Worm (Caenorhabditis elegans): ENCODE results near the gene str-15.

str-15 gene

ce11 chrV:16488172-16488571 lies 29.6 kb upstream of the str-15 start, which contains the start of gene sqst-4:
Gene sqst-4 (plus strand): TSS chrV:16488472.
- TF ChIP-seq ets-7 (tag; optimal IDR thresholded peaks at IDR 0.05) (no peak), hmbx-1 (tag; optimal IDR thresholded peaks at IDR 0.05) (no peak), hnd-1 (tag; optimal IDR thresholded peaks at IDR 0.05) (no peak), tbx-11 (GFP tag; IDR thresholded peaks at IDR 0.05) (no peak), pes-1 (GFP tag; IDR thresholded peaks at IDR 0.05) (no peak), B0310.2 (tag; optimal IDR thresholded peaks at IDR 0.05) (no peak), sea-1 (GFP tag; conservative IDR thresholded peaks at IDR 0.05) (no peak), ceh-13 (GFP tag; optimal IDR thresholded peaks at IDR 0.05) (no peak), ama-1 (optimal IDR thresholded peaks at IDR 0.05) (no peak), aly-1 (tag; optimal IDR thresholded peaks at IDR 0.05) (no peak), tra-4 (tag; optimal IDR thresholded peaks at IDR 0.05) (no peak)

DNA sequence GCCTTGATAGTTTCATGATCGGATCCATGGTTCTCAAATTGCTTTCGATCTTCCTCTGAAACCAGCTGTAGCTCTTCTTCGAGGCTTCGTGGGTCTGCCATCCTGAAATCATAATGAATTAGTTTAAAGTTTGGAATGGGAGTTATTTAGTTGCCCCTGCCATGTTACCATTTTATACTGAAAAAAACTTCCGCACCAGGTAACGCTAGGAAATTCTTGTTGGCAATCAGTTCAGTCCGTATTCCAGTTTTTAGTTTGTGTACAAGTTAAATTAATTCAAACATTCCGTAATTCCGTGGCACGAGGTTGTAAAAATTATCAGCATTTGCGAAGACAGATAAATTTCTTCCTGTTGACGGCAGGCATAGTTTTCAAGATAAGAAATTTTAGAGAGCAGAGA lies 28.9 kb upstream of the str-15 start, which contains the start of gene Y32B12A.5:
Gene Y32B12A.5 (minus strand): TSS at position 101 of the 400 bp plus-strand sequence.
- TF ChIP-seq pes-1 (GFP tag; IDR thresholded peaks at IDR 0.05) (no peak), tbx-11 (GFP tag; IDR thresholded peaks at IDR 0.05) (no peak), hmbx-1 (tag; optimal IDR thresholded peaks at IDR 0.05) (no peak), tra-4 (tag; optimal IDR thresholded peaks at IDR 0.05) (no peak), F13C5.2 (tag; optimal IDR thresholded peaks at IDR 0.05) (no peak), B0310.2 (tag; optimal IDR thresholded peaks at IDR 0.05) (no peak), hnd-1 (tag; optimal IDR thresholded peaks at IDR 0.05) (no peak), ceh-13 (GFP tag; optimal IDR thresholded peaks at IDR 0.05) (no peak), aly-1 (tag; optimal IDR thresholded peaks at IDR 0.05) (no peak), ceh-36 (tag; optimal IDR thresholded peaks at IDR 0.05) (no peak), sea-1 (GFP tag; conservative IDR thresholded peaks at IDR 0.05) (no peak), flt-1 (GFP tag; IDR thresholded peaks at IDR 0.05) (no peak)

DNA sequence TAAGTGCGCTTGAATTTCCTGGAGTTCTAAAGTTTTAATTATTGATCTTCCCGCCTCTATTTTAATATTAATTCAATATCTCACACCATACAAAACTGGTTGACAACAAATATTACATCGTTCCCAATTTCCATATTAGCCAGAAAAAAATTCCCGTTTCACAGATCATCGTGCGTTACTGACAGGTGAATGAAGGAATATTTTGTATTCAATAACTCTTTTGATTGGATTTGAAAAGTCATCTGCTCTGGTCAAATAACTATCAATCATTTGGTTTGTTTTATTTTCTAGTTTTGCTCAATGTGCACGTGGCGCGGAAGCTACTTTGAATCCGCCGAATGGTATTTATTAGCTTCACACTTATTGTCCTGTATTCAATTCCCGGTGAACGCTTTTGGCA lies 25.1 kb upstream of the str-15 start, which contains the start of gene srh-139:
Gene srh-139 (plus strand): TSS at position 301 of the 400 bp plus-strand sequence.
- TF ChIP-seq ceh-36 (tag; optimal IDR thresholded peaks at IDR 0.05) (no peak), hmbx-1 (tag; optimal IDR thresholded peaks at IDR 0.05) (no peak), flt-1 (GFP tag; IDR thresholded peaks at IDR 0.05) (no peak), tbx-37 (GFP tag; conservative IDR thresholded peaks at IDR 0.05) (no peak), B0310.2 (tag; optimal IDR thresholded peaks at IDR 0.05) (no peak), ama-1 (optimal IDR thresholded peaks at IDR 0.05) (no peak)

- TF ChIP-seq ets-7 (tag; optimal IDR thresholded peaks at IDR 0.05) = no peak
- no peak for TF ChIP-seq sea-1 (GFP tag; conservative IDR thresholded peaks at IDR 0.05)
- TF ChIP-seq ceh-13 (GFP tag; optimal IDR thresholded peaks at IDR 0.05) = no peak
- no peak for TF ChIP-seq flt-1 (GFP tag; IDR thresholded peaks at IDR 0.05)
- no peak for TF ChIP-seq B0310.2 (tag; optimal IDR thresholded peaks at IDR 0.05)
- no peak for TF ChIP-seq F13C5.2 (tag; optimal IDR thresholded peaks at IDR 0.05)
- no peak for TF ChIP-seq hmg-4 (GFP tag; optimal IDR thresholded peaks at IDR 0.05)
- TF ChIP-seq ceh-36 (tag; optimal IDR thresholded peaks at IDR 0.05) = no peak
- no peak for TF ChIP-seq tbx-37 (GFP tag; conservative IDR thresholded peaks at IDR 0.05)
- no peak for TF ChIP-seq hmbx-1 (tag; optimal IDR thresholded peaks at IDR 0.05)
- TF ChIP-seq ama-1 (optimal IDR thresholded peaks at IDR 0.05) = no peak
- no peak for TF ChIP-seq aly-1 (tag; optimal IDR thresholded peaks at IDR 0.05)
- no peak for TF ChIP-seq tra-4 (tag; optimal IDR thresholded peaks at IDR 0.05)
- TF ChIP-seq scrt-1 (GFP tag; IDR thresholded peaks at IDR 0.05) = no peak
- TF ChIP-seq tbx-11 (GFP tag; IDR thresholded peaks at IDR 0.05) = no peak
- TF ChIP-seq pes-1 (GFP tag; IDR thresholded peaks at IDR 0.05) = no peak
- no peak for TF ChIP-seq hnd-1 (tag; optimal IDR thresholded peaks at IDR 0.05)
Measured at ce11 chrV:16483044-16483443, 24.4 kb upstream of the str-15 start, which contains the start of gene F57E7.2. Gene F57E7.2 (minus strand): TSS chrV:16483144.

DNA sequence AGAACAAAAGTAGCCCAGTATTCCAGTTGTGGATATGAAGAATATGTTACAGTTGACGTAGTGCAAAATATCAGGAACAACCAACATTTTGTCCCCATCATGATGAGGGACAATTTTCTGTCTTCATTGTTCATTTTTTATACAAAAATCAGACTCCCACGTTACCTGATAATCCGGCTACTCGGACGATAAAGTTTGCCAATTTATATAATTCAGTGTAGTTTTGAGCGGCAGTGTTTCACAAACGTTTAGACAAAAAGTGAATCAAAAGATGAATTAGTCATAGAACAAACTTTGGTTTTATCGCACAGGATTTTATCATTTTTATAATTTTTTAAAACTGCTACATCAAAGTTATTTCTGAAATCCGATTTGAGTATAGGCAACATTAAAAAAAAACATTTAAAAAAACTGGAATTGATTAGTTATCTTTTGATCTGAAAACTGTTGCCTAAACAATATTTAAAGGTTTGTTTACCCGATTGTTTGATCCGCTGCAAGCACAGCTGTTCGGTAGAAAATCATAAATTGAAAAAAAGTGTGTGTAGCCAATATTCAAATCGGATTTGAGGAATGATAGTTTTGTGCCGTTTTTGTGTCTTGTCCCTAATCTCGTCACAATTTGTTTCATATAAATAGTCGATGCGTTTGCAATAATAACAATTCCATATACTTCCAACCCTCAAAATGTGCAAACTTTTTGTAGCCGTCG lies 22.5 kb upstream of the str-15 start, which contains the start of the genes F57E7.4 and spig-6:
Gene F57E7.4 (minus strand): TSS at position 101 of the 712 bp plus-strand sequence.
Gene spig-6 (plus strand): TSS at position 662 of the 712 bp plus-strand sequence.
- TF ChIP-seq tra-4 (tag; optimal IDR thresholded peaks at IDR 0.05) (no peak), scrt-1 (GFP tag; IDR thresholded peaks at IDR 0.05) (no peak), sea-1 (GFP tag; conservative IDR thresholded peaks at IDR 0.05) (no peak), hmbx-1 (tag; optimal IDR thresholded peaks at IDR 0.05) (no peak), hmg-4 (GFP tag; optimal IDR thresholded peaks at IDR 0.05) (no peak), hnd-1 (tag; optimal IDR thresholded peaks at IDR 0.05) (no peak), ets-7 (tag; optimal IDR thresholded peaks at IDR 0.05) (no peak), aly-1 (tag; optimal IDR thresholded peaks at IDR 0.05) (no peak), ceh-13 (GFP tag; optimal IDR thresholded peaks at IDR 0.05) (no peak), flt-1 (GFP tag; IDR thresholded peaks at IDR 0.05) (no peak), pes-1 (GFP tag; IDR thresholded peaks at IDR 0.05) (no peak), B0310.2 (tag; optimal IDR thresholded peaks at IDR 0.05) (no peak), ceh-36 (tag; optimal IDR thresholded peaks at IDR 0.05) (no peak), tbx-11 (GFP tag; IDR thresholded peaks at IDR 0.05) (no peak), F13C5.2 (tag; optimal IDR thresholded peaks at IDR 0.05) (no peak), tbx-37 (GFP tag; conservative IDR thresholded peaks at IDR 0.05) (no peak), ama-1 (optimal IDR thresholded peaks at IDR 0.05) (no peak)

- TF ChIP-seq ceh-13 (GFP tag; optimal IDR thresholded peaks at IDR 0.05) = no peak
- TF ChIP-seq hmbx-1 (tag; optimal IDR thresholded peaks at IDR 0.05) = no peak
- no peak for TF ChIP-seq tra-4 (tag; optimal IDR thresholded peaks at IDR 0.05)
- TF ChIP-seq aly-1 (tag; optimal IDR thresholded peaks at IDR 0.05) = no peak
- no peak for TF ChIP-seq ama-1 (optimal IDR thresholded peaks at IDR 0.05)
Measured at ce11 chrV:16479275-16479674, 20.7 kb upstream of the str-15 start, which contains the start of gene T08G3.11. Gene T08G3.11 (minus strand): TSS chrV:16479375.

DNA sequence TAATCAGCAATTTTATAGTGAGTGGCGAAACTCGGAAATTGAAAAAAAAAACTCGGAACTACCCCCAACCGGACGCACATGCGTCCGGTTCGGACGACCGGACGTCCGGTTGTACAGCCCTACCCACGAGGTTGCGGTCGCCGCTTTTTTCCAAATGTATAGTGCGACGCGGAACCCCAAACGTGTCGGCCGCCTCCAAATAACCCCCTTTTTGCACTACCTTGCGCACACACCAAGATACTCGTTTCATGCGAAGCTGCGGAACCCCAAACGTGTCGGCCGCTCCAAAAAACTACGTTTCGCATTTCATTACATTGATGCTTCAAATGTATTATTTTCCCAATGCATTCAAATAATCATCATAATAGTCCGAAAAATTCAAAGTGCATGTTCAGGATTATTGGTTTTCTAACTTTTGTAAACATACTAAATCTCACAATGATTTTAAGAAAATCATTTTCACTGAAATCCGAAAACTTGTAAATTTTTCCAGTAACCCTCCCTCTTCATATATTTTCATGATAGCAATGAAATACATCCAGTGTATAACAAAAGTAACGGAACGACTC lies 13.5 kb upstream of the str-15 start, which contains the start of gene srw-35:
Gene srw-35 (plus strand): TSS at position 519 of the 569 bp plus-strand sequence.
- TF ChIP-seq sea-1 (GFP tag; conservative IDR thresholded peaks at IDR 0.05) (no peak), B0310.2 (tag; optimal IDR thresholded peaks at IDR 0.05) (no peak), tbx-37 (GFP tag; conservative IDR thresholded peaks at IDR 0.05) (no peak), aly-1 (tag; optimal IDR thresholded peaks at IDR 0.05) (no peak), scrt-1 (GFP tag; IDR thresholded peaks at IDR 0.05) (no peak), tra-4 (tag; optimal IDR thresholded peaks at IDR 0.05) (no peak), hmbx-1 (tag; optimal IDR thresholded peaks at IDR 0.05) (no peak), ets-7 (tag; optimal IDR thresholded peaks at IDR 0.05) (no peak), ama-1 (optimal IDR thresholded peaks at IDR 0.05) (no peak), pes-1 (GFP tag; IDR thresholded peaks at IDR 0.05) (no peak), hnd-1 (tag; optimal IDR thresholded peaks at IDR 0.05) (no peak), flt-1 (GFP tag; IDR thresholded peaks at IDR 0.05) (no peak), F13C5.2 (tag; optimal IDR thresholded peaks at IDR 0.05) (no peak)

Measured in whole organism, early embryonic.